Fruit fly (Drosophila melanogaster): ENCODE results near the gene Cpr65Ax2.

dm6 chr3L:6152531-6152930 lies 1.9 kb upstream of the Cpr65Ax2 start, which contains the start of gene Acp65Aa:
- TF ChIP-seq esn (GFP tag; optimal IDR thresholded peaks at IDR 0.05) = no peak
- TF ChIP-seq Met (GFP tag; optimal IDR thresholded peaks at IDR 0.05) = no peak
- no peak for TF ChIP-seq CG6163 (GFP tag; IDR thresholded peaks at IDR 0.05)

Measured in whole organism, prepupa.